Worm (Caenorhabditis elegans): ENCODE results near the gene cyn-3.

DNA sequence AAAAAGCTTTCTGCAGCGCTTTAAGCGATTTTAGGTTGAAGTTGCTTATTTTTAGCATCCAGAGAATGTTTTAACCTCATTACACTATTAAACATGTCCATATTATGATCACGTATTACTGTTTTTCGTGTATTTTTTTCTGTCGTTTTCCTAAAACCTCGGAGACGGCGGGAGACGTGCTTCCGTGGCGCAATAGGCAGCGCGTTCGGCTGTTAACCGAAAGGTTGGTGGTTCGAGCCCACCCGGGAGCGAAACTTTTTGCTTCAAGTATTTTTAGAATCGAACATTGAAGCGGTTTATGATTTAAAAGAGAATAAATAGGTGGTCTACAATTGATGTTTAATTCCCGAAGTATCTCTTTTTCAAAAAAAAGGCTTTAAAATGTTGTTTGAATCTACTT is 33.2 kb upstream of the cyn-3 start:
- TF ChIP-seq nhr-11 (tag; optimal IDR thresholded peaks at IDR 0.05) (no peak), zag-1 (tag; optimal IDR thresholded peaks at IDR 0.05) (no peak), aly-2 (tag; optimal IDR thresholded peaks at IDR 0.05) (no peak), ama-1 (optimal IDR thresholded peaks at IDR 0.05) (no peak), ztf-11 (tag; optimal IDR thresholded peaks at IDR 0.05) (no peak), pha-4 (tag; optimal IDR thresholded peaks at IDR 0.05) (no peak), nhr-76 (tag; optimal IDR thresholded peaks at IDR 0.05) (no peak), hmg-11 (tag; optimal IDR thresholded peaks at IDR 0.05) (no peak), nhr-237 (tag; optimal IDR thresholded peaks at IDR 0.05) (no peak), ceh-82 (tag; optimal IDR thresholded peaks at IDR 0.05) (no peak), egl-27 (tag; optimal IDR thresholded peaks at IDR 0.05) (no peak), ztf-4 (tag; optimal IDR thresholded peaks at IDR 0.05) (no peak), tbx-2 (tag; optimal IDR thresholded peaks at IDR 0.05) (no peak)

Data from whole organism, L3 larva.